Worm (Caenorhabditis elegans) whole organism, L4/young adult: ENCODE results near the gene scl-15.

Experiments used
- dao-5 ChIP-seq: sonication (generic microtip); optimal IDR thresholded peaks from 2 replicates; lab custom pipeline; 2016; ENCODE audit warnings: missing genotype, missing genetic modification characterization, moderate library complexity, missing compliant biosample characterization
- him-1 ChIP-seq: sonication (generic microtip); optimal IDR thresholded peaks from 2 replicates; lab custom pipeline; 2016; ENCODE audit warnings: missing genotype, missing genetic modification reagents, missing genetic modification characterization, missing compliant biosample characterization

DNA sequence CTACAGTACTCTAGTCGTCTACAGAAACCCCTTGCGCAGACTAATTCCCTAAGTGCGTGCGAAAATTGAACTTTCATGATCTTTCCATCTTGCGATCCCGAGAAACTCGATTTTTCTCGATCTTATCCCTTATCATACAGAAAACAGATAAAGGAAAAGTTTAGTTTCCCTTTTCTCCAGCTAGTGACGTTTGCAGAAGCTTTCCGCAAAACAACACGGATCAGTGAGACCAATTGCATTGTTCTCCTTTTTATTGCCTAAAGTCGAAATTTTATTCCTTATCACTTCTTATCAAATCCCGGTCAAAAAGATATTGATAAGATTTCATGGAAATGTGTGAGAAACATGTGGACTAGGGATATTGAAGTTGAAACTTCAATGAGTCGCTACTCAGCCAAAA lies 42.6 kb downstream of the scl-15 start:
- TF ChIP-seq dao-5 (tag; lab: Kevin White, UChicago) (no peak), him-1 (no peak)
